Worm (Caenorhabditis elegans): ENCODE results near the gene Y97E10AR.6.

DNA sequence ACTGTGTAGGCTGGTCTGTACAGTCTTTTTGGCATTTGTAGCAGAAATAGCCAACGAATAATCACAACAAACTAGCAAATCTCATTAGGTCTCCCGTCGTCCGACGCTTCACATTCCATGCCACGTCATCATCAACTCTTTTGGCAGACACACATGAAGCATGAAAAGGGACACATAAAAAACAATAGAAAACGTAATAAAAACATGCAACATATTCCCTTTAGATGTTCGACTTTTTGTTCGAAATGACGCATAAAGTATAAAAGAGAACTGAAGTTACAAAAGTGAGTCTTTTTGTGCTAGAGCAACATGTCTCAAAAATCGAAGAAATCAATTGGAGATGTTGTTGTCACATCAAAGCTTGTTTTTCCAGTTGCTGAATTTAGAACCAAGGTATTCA, 38.1 kb upstream of the Y97E10AR.6 start, which contains the start of gene sth-1:
- TF ChIP-seq W03F9.2 (tag; optimal IDR thresholded peaks at IDR 0.05) (no peak), him-1 (tag; optimal IDR thresholded peaks at IDR 0.05) (no peak), dao-5 (tag; optimal IDR thresholded peaks at IDR 0.05) (no peak)
